Worm (Caenorhabditis elegans) whole organism, L3 larva: Measurements from ENCODE around the gene ZK1073.2.

Source experiments
- elt-1 ChIP-seq: fragments of 150-350 bp; optimal IDR thresholded peaks from 2 replicates; lab custom pipeline; 2014; ENCODE audit warnings: missing biosample characterization, missing genetic modification characterization
- fkh-10 ChIP-seq: sonication (generic microtip); optimal IDR thresholded peaks from 2 replicates; lab custom pipeline; 2017; ENCODE audit warnings: missing biosample characterization, missing genetic modification reagents, missing genetic modification characterization
- nhr-237 ChIP-seq: fragments of 150-350 bp; optimal IDR thresholded peaks from 2 replicates; lab custom pipeline; 2014; ENCODE audit warnings: missing biosample characterization, missing genetic modification characterization
- skn-1 ChIP-seq: fragments of 150-350 bp; optimal IDR thresholded peaks from 2 replicates; lab custom pipeline; 2014; ENCODE audit warnings: missing biosample characterization, missing genetic modification characterization

DNA sequence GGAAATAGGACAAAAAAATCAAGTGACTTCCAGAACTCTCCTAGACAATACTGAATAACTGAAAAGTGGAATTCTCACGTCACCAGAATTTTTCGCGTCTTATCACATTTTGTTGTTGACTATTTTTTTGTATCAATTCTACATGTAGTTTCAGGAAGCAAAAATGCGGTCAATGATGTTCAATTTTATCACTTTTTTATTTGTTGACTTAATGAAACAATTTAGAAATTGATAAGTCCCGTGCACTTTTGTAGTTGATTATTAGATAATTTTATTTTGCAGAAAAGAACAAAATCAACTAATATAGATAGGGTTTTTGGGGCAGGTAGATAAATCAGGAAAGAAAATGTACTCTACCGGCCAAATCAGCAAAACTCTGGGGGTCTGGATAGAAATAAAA lies 26.7 kb downstream of the ZK1073.2 start:
- TF ChIP-seq nhr-237 (tag; lab: Kevin White, UChicago): no peak
- TF ChIP-seq elt-1 (tag; lab: Kevin White, UChicago): no peak
- TF ChIP-seq skn-1 (tag; lab: Kevin White, UChicago): no peak
- no peak for TF ChIP-seq fkh-10
